Worm (Caenorhabditis elegans) whole organism, L4 larva: ENCODE measurements around the gene trip-4.
A peak's percentile ranks its signal among the peaks of the same experiment; 100 is the strongest.

ENCODE experiments used
- F37D6.2 ChIP-seq: sonication (generic microtip); optimal IDR thresholded peaks from 2 replicates; lab custom pipeline; 2016; ENCODE audit warnings: mild to moderate bottlenecking, missing genetic modification characterization, missing compliant biosample characterization
- F49E8.2 ChIP-seq: sonication (generic microtip); optimal IDR thresholded peaks from 2 replicates; lab custom pipeline; 2016; ENCODE audit warnings: missing compliant biosample characterization, mild to moderate bottlenecking, missing genetic modification characterization, borderline replicate concordance
- Y5F2A.4 ChIP-seq: fragments of 200-800 bp; sonication (Bioruptor generic); optimal IDR thresholded peaks from 2 replicates; lab custom pipeline; 2018; ENCODE audit warnings: mild to moderate bottlenecking, missing genetic modification characterization, missing compliant biosample characterization
- ZK337.2 ChIP-seq: fragments of 200-800 bp; sonication (Bioruptor generic); IDR thresholded peaks from 2 replicates; pipeline ENCODE4 v1.3.6; 2022; ENCODE audit warnings: missing genetic modification reagents, missing genetic modification characterization, missing compliant biosample characterization
- aha-1 ChIP-seq: fragments of 150-350 bp; peaks from one replicate; lab custom pipeline; 2014; ENCODE audit warnings: missing biosample characterization, missing genetic modification characterization
- attf-4 ChIP-seq: sonication (generic microtip); optimal IDR thresholded peaks from 3 replicates; lab custom pipeline; 2017; ENCODE audit warnings: missing biosample characterization, missing genetic modification characterization
- ceh-32 ChIP-seq: sonication (generic microtip); optimal IDR thresholded peaks from 2 replicates; lab custom pipeline; 2016; ENCODE audit warnings: mild to moderate bottlenecking, missing genetic modification characterization, missing compliant biosample characterization; ENCODE audit not compliant: poor library complexity
- ces-1 ChIP-seq: fragments of 150-350 bp; sonication (generic microtip); optimal IDR thresholded peaks from 4 replicates; lab custom pipeline; 2014; ENCODE audit warnings: missing biosample characterization, missing genetic modification reagents, missing genetic modification characterization
- ctbp-1 ChIP-seq: fragments of 200-800 bp; sonication (Bioruptor generic); IDR thresholded peaks from 2 replicates; pipeline ENCODE4 v1.3.6; 2022; ENCODE audit warnings: missing genetic modification reagents, missing genetic modification characterization, missing compliant biosample characterization
- daf-19 ChIP-seq: fragments of 200-800 bp; sonication (Bioruptor generic); conservative IDR thresholded peaks from 2 replicates; pipeline ENCODE4 v1.3.6; 2022; ENCODE audit warnings: missing genetic modification characterization, missing compliant biosample characterization
- dmd-6 ChIP-seq: fragments of 200-800 bp; sonication (Bioruptor generic); IDR thresholded peaks from 2 replicates; pipeline ENCODE4 v1.3.6; 2022; ENCODE audit warnings: missing genetic modification reagents, missing genetic modification characterization, missing compliant biosample characterization
- dmd-9 ChIP-seq: fragments of 200-800 bp; sonication (Bioruptor generic); IDR thresholded peaks from 2 replicates; pipeline ENCODE4 v1.3.6; 2022; ENCODE audit warnings: missing genetic modification reagents, missing genetic modification characterization, missing compliant biosample characterization
- dpl-1 ChIP-seq: fragments of 150-350 bp; optimal IDR thresholded peaks from 2 replicates; lab custom pipeline; 2014; ENCODE audit warnings: missing biosample characterization, missing genetic modification reagents, missing genetic modification characterization
- dve-1 ChIP-seq: sonication (generic microtip); optimal IDR thresholded peaks from 2 replicates; lab custom pipeline; 2017; ENCODE audit warnings: antibody characterized with exemption, mild to moderate bottlenecking, missing genetic modification characterization, missing compliant biosample characterization; ENCODE audit not compliant: insufficient read depth
- hif-1 ChIP-seq, 2 experiments: sonication (generic microtip); optimal IDR thresholded peaks; 2 replicates each; lab custom pipeline; 2016 to 2017; ENCODE audit warnings: missing compliant biosample characterization in 2 of 2, missing genetic modification characterization in 2 of 2, missing genetic modification reagents in 2 of 2, missing genotype in 2 of 2, mild to moderate bottlenecking in 1 of 2
- hlh-30 ChIP-seq: sonication (generic microtip); optimal IDR thresholded peaks from 2 replicates; lab custom pipeline; 2017; ENCODE audit warnings: antibody characterized with exemption, mild to moderate bottlenecking, missing genetic modification characterization, missing compliant biosample characterization; ENCODE audit not compliant: insufficient read depth
- hmg-1.1 ChIP-seq: fragments of 200-800 bp; sonication (Bioruptor generic); IDR thresholded peaks from 2 replicates; pipeline ENCODE4 v1.3.6; 2022; ENCODE audit warnings: missing genetic modification reagents, missing genetic modification characterization, missing compliant biosample characterization
- lin-1 ChIP-seq: fragments of 200-800 bp; sonication (Bioruptor generic); IDR thresholded peaks from 2 replicates; pipeline ENCODE4 v1.3.6; 2022; ENCODE audit warnings: missing genetic modification reagents, missing genetic modification characterization, missing compliant biosample characterization
- lin-29 ChIP-seq: fragments of 200-800 bp; sonication (Bioruptor generic); IDR thresholded peaks from 2 replicates; pipeline ENCODE4 v1.3.6; 2022; ENCODE audit warnings: missing genetic modification reagents, missing genetic modification characterization, missing compliant biosample characterization
- lin-38 ChIP-seq: fragments of 200-800 bp; sonication (Bioruptor generic); IDR thresholded peaks from 2 replicates; pipeline ENCODE4 v1.3.6; 2022; ENCODE audit warnings: missing genetic modification reagents, missing genetic modification characterization, missing compliant biosample characterization
- mes-2 ChIP-seq: sonication (generic microtip); optimal IDR thresholded peaks from 2 replicates; lab custom pipeline; 2016; ENCODE audit warnings: missing genotype, mild to moderate bottlenecking, missing genetic modification characterization, missing compliant biosample characterization; ENCODE audit not compliant: poor library complexity, severe bottlenecking
- mxl-3 ChIP-seq: fragments of 200-800 bp; sonication (Bioruptor generic); optimal IDR thresholded peaks from 2 replicates; lab custom pipeline; 2018; ENCODE audit warnings: mild to moderate bottlenecking, missing genetic modification characterization, missing compliant biosample characterization
- nhr-237 ChIP-seq: sonication (generic microtip); optimal IDR thresholded peaks from 2 replicates; lab custom pipeline; 2017; ENCODE audit warnings: missing biosample characterization, missing genetic modification characterization
- nhr-25 ChIP-seq: sonication (generic microtip); optimal IDR thresholded peaks from 2 replicates; lab custom pipeline; 2017; ENCODE audit warnings: missing genetic modification characterization, mild to moderate bottlenecking, missing compliant biosample characterization, antibody characterized with exemption, moderate library complexity, borderline replicate concordance; ENCODE audit not compliant: insufficient read depth
- nhr-6 ChIP-seq: fragments of 150-350 bp; optimal IDR thresholded peaks from 2 replicates; lab custom pipeline; 2014; ENCODE audit warnings: missing biosample characterization, missing genetic modification characterization
- pqm-1 ChIP-seq: sonication (generic microtip); optimal IDR thresholded peaks from 2 replicates; lab custom pipeline; 2017; ENCODE audit warnings: missing biosample characterization, missing genetic modification characterization
- rbr-2 ChIP-seq: sonication (generic microtip); optimal IDR thresholded peaks from 2 replicates; lab custom pipeline; 2016; ENCODE audit warnings: missing genotype, missing genetic modification characterization, missing compliant biosample characterization
- set-16 ChIP-seq: fragments of 200-800 bp; sonication (Bioruptor generic); IDR thresholded peaks from 2 replicates; pipeline ENCODE4 v1.3.6; 2022; ENCODE audit warnings: missing genetic modification reagents, missing genetic modification characterization, missing compliant biosample characterization
- snpc-1.2 ChIP-seq: fragments of 200-800 bp; sonication (Bioruptor generic); IDR thresholded peaks from 2 replicates; pipeline ENCODE4 v1.3.6; 2022; ENCODE audit warnings: missing genetic modification reagents, missing genetic modification characterization, missing compliant biosample characterization
- tra-1 ChIP-seq: fragments of 200-800 bp; sonication (Bioruptor generic); IDR thresholded peaks from 2 replicates; pipeline ENCODE4 v1.3.6; 2022; ENCODE audit warnings: missing genetic modification reagents, missing genetic modification characterization, missing compliant biosample characterization
- unc-130 ChIP-seq: sonication (generic microtip); optimal IDR thresholded peaks from 2 replicates; lab custom pipeline; 2016; ENCODE audit warnings: missing genetic modification reagents, missing genetic modification characterization, missing compliant biosample characterization
- unc-62 ChIP-seq, 3 experiments: fragments of 150-350 bp in 1 of 3; sonication (generic microtip); optimal IDR thresholded peaks in 2 of 3; peaks in 1 of 3; 1 replicate in 1 of 3; 2 replicates in 2 of 3; lab custom pipeline; 2014 to 2017; ENCODE audit warnings: missing biosample characterization in 3 of 3, missing genetic modification characterization in 3 of 3, missing genetic modification reagents in 3 of 3, missing genotype in 1 of 3
- vab-7 ChIP-seq: fragments of 200-800 bp; sonication (Bioruptor generic); IDR thresholded peaks from 2 replicates; pipeline ENCODE4 v1.3.6; 2022; ENCODE audit warnings: missing genetic modification reagents, missing genetic modification characterization, missing compliant biosample characterization
- zfp-3 ChIP-seq: fragments of 200-800 bp; sonication (Bioruptor generic); conservative IDR thresholded peaks from 2 replicates; pipeline ENCODE4 v1.3.6; 2022; ENCODE audit warnings: missing genetic modification reagents, missing genetic modification characterization, missing compliant biosample characterization
- zip-11 ChIP-seq: fragments of 200-800 bp; sonication (Bioruptor generic); IDR thresholded peaks from 2 replicates; pipeline ENCODE4 v1.3.6; 2022; ENCODE audit warnings: missing genetic modification characterization, missing compliant biosample characterization
- zip-2 ChIP-seq: fragments of 150-350 bp; optimal IDR thresholded peaks from 2 replicates; lab custom pipeline; 2014; ENCODE audit warnings: missing biosample characterization, missing genetic modification characterization

trip-4 gene

DNA sequence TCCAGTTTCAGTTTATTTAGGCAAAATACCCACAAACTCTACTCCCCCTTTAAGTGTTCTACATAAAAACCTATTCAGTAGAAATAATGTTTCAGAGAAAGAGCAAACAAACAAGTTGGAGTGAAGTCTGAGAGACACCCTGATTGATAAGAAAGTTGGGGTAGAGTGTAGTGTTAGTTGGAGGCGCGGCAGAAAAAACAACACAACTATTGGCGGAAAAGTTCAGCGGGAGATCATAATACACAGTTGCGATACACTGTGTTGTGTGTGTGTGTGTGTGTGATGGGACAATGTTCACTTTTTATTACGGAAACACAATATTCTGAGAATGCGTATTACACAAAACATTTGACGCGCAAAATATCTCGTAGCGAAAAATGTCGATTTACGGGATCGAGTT, 35.6 kb downstream of the trip-4 start (continued):
- TF ChIP-seq ceh-32 (tag; lab: Kevin White, UChicago) (no peak), hmg-1.1 (GFP tag; lab: Robert Waterston, UW) (no peak), mxl-3 (GFP tag; lab: Kevin White, UChicago) (no peak), mes-2 (tag; lab: Kevin White, UChicago) (no peak), dpl-1 (GFP tag; lab: Kevin White, UChicago) (no peak), hlh-30 (tag; lab: Kevin White, UChicago) (no peak), zip-11 (GFP tag; lab: Robert Waterston, UW) (no peak), lin-29 (no peak), nhr-6 (tag; lab: Kevin White, UChicago) (no peak), vab-7 (GFP tag; lab: Robert Waterston, UW) (no peak)

DNA sequence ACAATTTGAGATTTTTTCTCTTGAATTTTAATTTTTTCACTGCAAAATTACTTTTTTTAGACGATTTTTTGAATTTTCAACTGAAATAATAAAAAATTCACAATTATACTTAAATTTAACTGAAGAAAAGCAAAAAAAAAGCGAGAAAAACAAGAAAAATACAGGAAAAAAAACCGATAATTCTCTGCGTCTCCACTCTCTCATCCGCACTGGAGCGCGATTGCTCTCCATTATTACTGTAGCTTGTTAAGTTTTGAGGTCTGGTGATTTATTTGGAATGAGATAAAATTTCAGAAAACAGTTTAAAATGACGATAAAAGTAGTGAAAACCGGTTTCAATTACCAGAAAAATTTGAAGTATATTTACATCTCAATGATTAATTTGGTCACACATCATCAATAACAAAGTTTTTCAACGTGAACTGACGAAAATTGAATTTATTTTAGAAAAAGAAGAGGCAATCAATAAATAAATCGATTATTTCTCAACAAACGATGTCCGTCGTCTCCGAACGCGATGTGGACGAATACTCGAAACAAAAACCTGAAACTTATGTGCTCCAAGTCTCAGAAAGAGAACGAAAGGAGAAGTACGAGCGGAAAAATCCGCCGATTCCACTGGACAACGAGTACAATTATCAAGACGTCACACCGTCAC, 37.7 kb downstream of the trip-4 start, which contains the start of gene Y53F4B.19:
Gene Y53F4B.19 (plus strand): TSS at position 157 of the 658 bp plus-strand sequence.
- TF ChIP-seq snpc-1.2 (GFP tag; lab: Robert Waterston, UW), result no peak
- no peak for TF ChIP-seq lin-29
- TF ChIP-seq ces-1, result no peak
- peak; percentile 44 for TF ChIP-seq unc-130 (GFP tag; lab: Kevin White, UChicago)
- TF ChIP-seq aha-1 (tag; lab: Kevin White, UChicago), result peak; percentile 86
- peak in 1 of 2 experiments; percentile 96 for TF ChIP-seq unc-62 (GFP tag; optimal IDR thresholded peaks at IDR 0.05 in 1 of 2; lab: Kevin White, UChicago)
- no peak for TF ChIP-seq unc-62 (tag; optimal IDR thresholded peaks at IDR 0.05; lab: Kevin White, UChicago)
- peak; percentile 93 for TF ChIP-seq lin-38
- TF ChIP-seq, all 104 proteins: peak for 4

DNA sequence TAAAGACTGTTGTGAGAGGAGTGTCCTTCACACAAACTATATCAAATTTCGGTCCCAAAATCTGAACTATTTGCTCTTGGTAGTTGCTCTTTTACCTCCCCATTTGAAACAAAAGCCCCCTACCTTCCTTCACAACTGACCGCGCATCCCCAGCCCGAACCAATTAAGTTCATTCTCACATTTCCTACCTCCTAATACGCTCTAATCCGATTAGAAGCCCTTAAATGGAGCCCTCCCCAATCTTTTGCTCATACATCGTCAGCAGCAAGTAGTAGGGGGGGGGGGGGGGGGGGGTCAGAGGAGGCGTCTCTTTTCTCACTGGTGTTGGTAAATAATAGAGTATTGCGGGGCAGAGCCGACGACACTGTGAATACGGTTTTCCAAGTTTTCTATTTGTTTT, 41.3 kb downstream of the trip-4 start:
- TF ChIP-seq nhr-237 (no peak), aha-1 (tag; lab: Kevin White, UChicago) (peak; percentile 43)

DNA sequence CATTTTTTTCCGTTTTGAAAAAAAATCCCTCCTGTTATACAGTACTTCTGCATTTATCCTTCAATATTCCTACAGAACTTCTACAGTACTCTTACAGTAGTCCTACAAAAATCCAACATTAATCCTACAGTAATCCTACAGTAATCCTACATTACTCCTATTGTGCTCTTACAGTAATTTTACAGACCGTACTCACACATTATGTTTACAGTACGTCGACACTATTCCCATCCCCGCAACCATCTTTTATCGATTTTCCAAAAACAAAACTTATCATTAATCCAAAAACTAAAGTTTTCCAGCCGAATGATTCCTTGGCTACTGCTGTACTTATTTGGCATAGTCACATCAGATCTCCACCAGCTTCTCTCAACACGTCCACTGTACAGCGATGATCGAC, 45.0 kb downstream of the trip-4 start, which contains the start of gene Y53F4B.20:
Gene Y53F4B.20 (plus strand): TSS at position 301 of the 400 bp plus-strand sequence.
- TF ChIP-seq Y5F2A.4 (GFP tag; lab: Kevin White, UChicago), result no peak
- no peak for TF ChIP-seq dmd-9
- TF ChIP-seq pqm-1 (tag; lab: Kevin White, UChicago), result no peak
- no peak for TF ChIP-seq nhr-25
- no peak for TF ChIP-seq F37D6.2 (tag; lab: Kevin White, UChicago)

DNA sequence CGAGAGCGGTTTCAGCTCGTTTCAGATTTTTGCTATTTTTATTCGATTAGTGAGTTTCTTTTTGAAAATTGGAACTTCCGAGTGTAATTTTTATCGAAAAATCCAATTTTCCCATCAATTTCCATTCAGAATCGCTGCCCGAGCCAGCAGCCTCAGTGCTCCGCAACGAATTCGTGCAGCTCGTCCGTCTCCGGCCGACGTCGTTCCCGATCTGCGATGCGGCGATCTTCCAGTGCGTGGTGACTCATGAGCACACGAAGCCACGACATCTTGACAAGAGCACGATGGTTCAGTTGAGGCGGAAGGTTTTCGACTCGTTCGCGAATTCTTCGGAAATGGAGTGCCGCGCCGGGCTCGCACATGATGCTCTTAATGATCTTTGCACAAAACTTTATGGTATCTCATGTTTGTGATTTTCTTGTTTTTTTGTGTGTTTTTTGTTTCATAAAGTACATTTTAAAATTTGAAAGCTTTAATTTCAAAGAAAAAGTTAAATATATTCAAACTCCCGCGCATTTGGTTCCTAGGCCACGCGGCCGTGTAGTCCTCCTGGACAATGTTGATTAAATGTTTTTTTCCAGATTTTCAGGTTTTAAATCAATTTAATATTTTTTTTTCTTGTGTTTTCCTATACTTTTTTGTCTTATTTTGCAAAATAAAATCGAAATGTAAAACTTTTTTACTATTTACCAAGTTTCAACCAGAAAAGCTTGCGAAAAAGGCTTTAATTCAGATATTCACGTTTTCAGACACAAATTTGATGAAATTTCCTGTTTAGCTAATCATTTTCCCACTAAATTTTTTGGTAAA, 50.1 kb downstream of the trip-4 start:
- TF ChIP-seq F49E8.2 (tag; lab: Kevin White, UChicago), result peak; percentile 26
- no peak for TF ChIP-seq daf-19 (GFP tag; lab: Robert Waterston, UW)
- TF ChIP-seq hmg-1.1 (GFP tag; lab: Robert Waterston, UW), result 0 out of 2 replicates have a peak, but pooled peaks have one; percentile 8
- no peak for TF ChIP-seq zip-11 (GFP tag; lab: Robert Waterston, UW)
- no peak for TF ChIP-seq lin-1 (GFP tag; lab: Robert Waterston, UW)
- no peak for TF ChIP-seq attf-4 (tag; lab: Kevin White, UChicago)
- peak; percentile 98 for TF ChIP-seq mes-2 (tag; lab: Kevin White, UChicago)
- TF ChIP-seq dmd-6 (GFP tag; lab: Robert Waterston, UW), result peak; percentile 54
- TF ChIP-seq tra-1 (GFP tag; lab: Robert Waterston, UW), result 0 out of 2 replicates have a peak, but pooled peaks have one; percentile 6
- TF ChIP-seq ctbp-1 (GFP tag; lab: Robert Waterston, UW), result no peak
- TF ChIP-seq F37D6.2 (tag; lab: Kevin White, UChicago), result peak; percentile 8
- TF ChIP-seq unc-62 (GFP tag; optimal IDR thresholded peaks at IDR 0.05 in 1 of 2; lab: Kevin White, UChicago), result peak in 1 of 2 experiments; percentile 94
- TF ChIP-seq unc-62 (tag; optimal IDR thresholded peaks at IDR 0.05; lab: Kevin White, UChicago), result no peak
- peak; percentile 2 for TF ChIP-seq rbr-2 (tag; lab: Kevin White, UChicago)
- TF ChIP-seq dve-1 (tag; lab: Kevin White, UChicago), result peak; percentile 49
- peak; percentile 60 for TF ChIP-seq lin-38
- TF ChIP-seq dpl-1 (GFP tag; lab: Kevin White, UChicago), result peak; percentile 92
- TF ChIP-seq set-16, result peak; percentile 70; the same call in 1 of the 2 replicates
- peak in 1 of 2 experiments; percentile 70 for TF ChIP-seq hif-1 (tag; optimal IDR thresholded peaks at IDR 0.05; lab: Kevin White, UChicago)
- TF ChIP-seq vab-7 (GFP tag; lab: Robert Waterston, UW), result no peak
- 0 out of 2 replicates have a peak, but pooled peaks have one; percentile 30 for TF ChIP-seq zfp-3 (GFP tag; lab: Robert Waterston, UW)
- no peak for TF ChIP-seq zip-2 (tag; lab: Kevin White, UChicago)
- TF ChIP-seq ZK337.2 (GFP tag; lab: Robert Waterston, UW), result peak; percentile 80; the same call in 1 of the 2 replicates
- TF ChIP-seq unc-130 (GFP tag; lab: Kevin White, UChicago), result peak; percentile 81
